Worm (Caenorhabditis elegans) whole organism, L2 larva: ENCODE measurements around the gene vps-53.

Experiments
- C34F6.9 ChIP-seq: fragments of 150-350 bp; optimal IDR thresholded peaks from 2 replicates; lab custom pipeline; 2014; ENCODE audit warnings: missing biosample characterization, missing genetic modification characterization
- F13H6.1 ChIP-seq: sonication (generic microtip); optimal IDR thresholded peaks from 2 replicates; lab custom pipeline; 2016; ENCODE audit warnings: missing genetic modification characterization, missing compliant biosample characterization
- R02D3.7 ChIP-seq: fragments of 150-350 bp; optimal IDR thresholded peaks from 2 replicates; lab custom pipeline; 2014; ENCODE audit warnings: missing biosample characterization, missing genetic modification characterization
- Y55F3AM.14 ChIP-seq: fragments of 200-800 bp; sonication (Bioruptor generic); optimal IDR thresholded peaks from 2 replicates; lab custom pipeline; 2018; ENCODE audit warnings: mild to moderate bottlenecking, missing genetic modification characterization, missing compliant biosample characterization
- ZK546.5 ChIP-seq: sonication (generic microtip); optimal IDR thresholded peaks from 2 replicates; lab custom pipeline; 2017; ENCODE audit warnings: missing biosample characterization, missing genetic modification characterization
- alr-1 ChIP-seq: fragments of 150-350 bp; optimal IDR thresholded peaks from 2 replicates; lab custom pipeline; 2014; ENCODE audit warnings: missing biosample characterization, missing genetic modification characterization
- aly-2 ChIP-seq: fragments of 150-350 bp; optimal IDR thresholded peaks from 2 replicates; lab custom pipeline; 2014; ENCODE audit warnings: missing biosample characterization, missing genetic modification characterization
- blmp-1 ChIP-seq: sonication (generic microtip); optimal IDR thresholded peaks from 2 replicates; lab custom pipeline; 2017; ENCODE audit warnings: missing genetic modification characterization, mild to moderate bottlenecking, missing compliant biosample characterization, antibody characterized with exemption, moderate library complexity; ENCODE audit not compliant: insufficient read depth
- ceh-16 ChIP-seq: fragments of 150-350 bp; optimal IDR thresholded peaks from 2 replicates; lab custom pipeline; 2014; ENCODE audit warnings: missing biosample characterization, missing genetic modification characterization
- crh-2 ChIP-seq: sonication (generic microtip); optimal IDR thresholded peaks from 2 replicates; lab custom pipeline; 2017; ENCODE audit warnings: missing biosample characterization, missing genetic modification characterization
- dmd-4 ChIP-seq: sonication (generic microtip); optimal IDR thresholded peaks from 2 replicates; lab custom pipeline; 2017; ENCODE audit warnings: missing biosample characterization, missing genetic modification characterization
- egl-27 ChIP-seq: sonication (generic microtip); optimal IDR thresholded peaks from 3 replicates; lab custom pipeline; 2017; ENCODE audit warnings: missing biosample characterization, missing genetic modification reagents, missing genetic modification characterization
- elt-1 ChIP-seq: fragments of 150-350 bp; optimal IDR thresholded peaks from 2 replicates; lab custom pipeline; 2014; ENCODE audit warnings: missing biosample characterization, missing genetic modification characterization
- elt-3 ChIP-seq: sonication (generic microtip); optimal IDR thresholded peaks from 2 replicates; lab custom pipeline; 2017; ENCODE audit warnings: missing biosample characterization, missing genetic modification characterization
- fos-1 ChIP-seq: fragments of 150-350 bp; optimal IDR thresholded peaks from 2 replicates; lab custom pipeline; 2014; ENCODE audit warnings: missing biosample characterization, missing genetic modification characterization
- lin-11 ChIP-seq: fragments of 150-350 bp; sonication (generic microtip); optimal IDR thresholded peaks from 2 replicates; lab custom pipeline; 2014; ENCODE audit warnings: missing biosample characterization, missing genetic modification characterization, inconsistent platforms, mixed read lengths
- lin-39 ChIP-seq: fragments of 150-350 bp; optimal IDR thresholded peaks from 2 replicates; lab custom pipeline; 2014; ENCODE audit warnings: missing biosample characterization, missing genetic modification reagents, missing genetic modification characterization
- lsy-2 ChIP-seq, 2 experiments: fragments of 150-350 bp in 1 of 2; sonication (generic microtip) in 1 of 2; optimal IDR thresholded peaks; 2 replicates each; lab custom pipeline; 2014 to 2017; ENCODE audit warnings: missing biosample characterization in 2 of 2, missing genetic modification characterization in 2 of 2
- mab-5 ChIP-seq: fragments of 150-350 bp; optimal IDR thresholded peaks from 2 replicates; lab custom pipeline; 2014; ENCODE audit warnings: missing biosample characterization, missing genetic modification characterization
- mbf-1 ChIP-seq: sonication (generic microtip); optimal IDR thresholded peaks from 2 replicates; lab custom pipeline; 2017; ENCODE audit warnings: missing biosample characterization, missing genetic modification characterization
- nhr-10 ChIP-seq: sonication (generic microtip); optimal IDR thresholded peaks from 2 replicates; lab custom pipeline; 2017; ENCODE audit warnings: missing biosample characterization, missing genetic modification characterization
- nhr-129 ChIP-seq: fragments of 150-350 bp; optimal IDR thresholded peaks from 2 replicates; lab custom pipeline; 2014; ENCODE audit warnings: missing biosample characterization, missing genetic modification characterization
- nhr-21 ChIP-seq: fragments of 150-350 bp; optimal IDR thresholded peaks from 2 replicates; lab custom pipeline; 2014; ENCODE audit warnings: missing biosample characterization, missing genetic modification characterization
- nhr-23 ChIP-seq: fragments of 150-350 bp; optimal IDR thresholded peaks from 2 replicates; lab custom pipeline; 2014; ENCODE audit warnings: missing biosample characterization, missing genetic modification reagents, missing genetic modification characterization
- nhr-237 ChIP-seq: fragments of 150-350 bp; optimal IDR thresholded peaks from 2 replicates; lab custom pipeline; 2014; ENCODE audit warnings: missing biosample characterization, missing genetic modification characterization
- nhr-25 ChIP-seq: fragments of 150-350 bp; sonication (generic microtip); optimal IDR thresholded peaks from 3 replicates; lab custom pipeline; 2014; ENCODE audit warnings: missing biosample characterization, missing genetic modification characterization
- nhr-6 ChIP-seq: fragments of 150-350 bp; optimal IDR thresholded peaks from 2 replicates; lab custom pipeline; 2014; ENCODE audit warnings: missing biosample characterization, missing genetic modification characterization
- peb-1 ChIP-seq: fragments of 150-350 bp; optimal IDR thresholded peaks from 2 replicates; lab custom pipeline; 2014; ENCODE audit warnings: missing biosample characterization, missing genetic modification characterization
- sem-4 ChIP-seq: fragments of 150-350 bp; optimal IDR thresholded peaks from 2 replicates; lab custom pipeline; 2014; ENCODE audit warnings: missing biosample characterization, missing genetic modification reagents, missing genetic modification characterization
- sma-3 ChIP-seq: sonication (generic microtip); optimal IDR thresholded peaks from 2 replicates; lab custom pipeline; 2016; ENCODE audit warnings: missing genetic modification reagents, missing genetic modification characterization, missing compliant biosample characterization
- sma-9 ChIP-seq, 2 experiments: fragments of 150-350 bp in 1 of 2; sonication (generic microtip) in 1 of 2; optimal IDR thresholded peaks; 2 replicates each; lab custom pipeline; 2014 to 2016; ENCODE audit warnings: missing genetic modification characterization in 2 of 2, mild to moderate bottlenecking in 1 of 2, missing biosample characterization in 1 of 2, missing compliant biosample characterization in 1 of 2, missing genetic modification reagents in 1 of 2, moderate library complexity in 1 of 2
- snpc-4 ChIP-seq: fragments of 150-350 bp; optimal IDR thresholded peaks from 2 replicates; lab custom pipeline; 2014; ENCODE audit warnings: missing biosample characterization, missing genetic modification characterization
- unc-39 ChIP-seq: fragments of 150-350 bp; optimal IDR thresholded peaks from 2 replicates; lab custom pipeline; 2014; ENCODE audit warnings: missing biosample characterization, missing genetic modification characterization
- unc-55 ChIP-seq: fragments of 150-350 bp; sonication (generic microtip); optimal IDR thresholded peaks from 3 replicates; lab custom pipeline; 2014; ENCODE audit warnings: missing biosample characterization, missing genetic modification reagents, missing genetic modification characterization
- unc-62 ChIP-seq: fragments of 150-350 bp; optimal IDR thresholded peaks from 2 replicates; lab custom pipeline; 2014; ENCODE audit warnings: missing biosample characterization, missing genetic modification reagents, missing genetic modification characterization
- zag-1 ChIP-seq: fragments of 150-350 bp; optimal IDR thresholded peaks from 2 replicates; lab custom pipeline; 2014; ENCODE audit warnings: missing biosample characterization, missing genetic modification characterization
- ztf-1 ChIP-seq: fragments of 200-800 bp; sonication (Bioruptor generic); conservative IDR thresholded peaks from 2 replicates; pipeline ENCODE4 v1.3.6; 2022; ENCODE audit warnings: missing genetic modification characterization, missing compliant biosample characterization
- ztf-11 ChIP-seq: sonication (generic microtip); optimal IDR thresholded peaks from 2 replicates; lab custom pipeline; 2017; ENCODE audit warnings: missing biosample characterization, missing genetic modification characterization

vps-53 gene

DNA sequence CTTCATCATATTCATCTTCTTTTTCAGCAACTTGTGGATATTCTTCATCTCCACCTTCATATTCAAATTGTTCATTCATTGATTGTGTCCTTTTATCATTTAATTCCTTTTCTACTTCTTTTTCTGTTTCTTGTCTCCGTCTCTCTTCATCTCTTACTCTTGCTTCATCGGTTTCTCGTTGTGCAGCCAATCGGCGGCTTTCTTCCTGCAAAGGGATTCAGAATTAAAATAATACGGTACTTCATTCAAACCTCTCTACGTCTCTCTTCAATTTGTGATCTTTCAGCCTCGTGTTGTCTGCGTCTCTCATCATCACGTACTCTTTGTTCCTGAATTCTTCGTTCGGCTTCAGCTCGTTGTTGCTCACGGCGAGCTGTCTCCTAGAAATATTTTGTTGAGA is 16.7 kb downstream of the vps-53 start:
- TF ChIP-seq crh-2 (tag; lab: Kevin White, UChicago) (no peak), lsy-2 (tag; optimal IDR thresholded peaks at IDR 0.05; lab: Kevin White, UChicago) (peak in 1 of 2 experiments; percentile 28)

- TF ChIP-seq C34F6.9 (tag; lab: Kevin White, UChicago) (no peak), egl-27 (no peak), nhr-129 (no peak), snpc-4 (no peak), fos-1 (no peak), aly-2 (tag; lab: Kevin White, UChicago) (no peak), nhr-23 (tag; lab: Kevin White, UChicago) (no peak), alr-1 (no peak), mbf-1 (no peak)
Observed at ce11 chrIII:9738954-9739353, 18.4 kb downstream of the vps-53 start, which contains the start of gene hlh-4. hlh-4 (minus strand) TSS chrIII:9739054.

- TF ChIP-seq nhr-129 (peak; percentile 42), nhr-21 (tag; lab: Kevin White, UChicago) (no peak)
Observed at ce11 chrIII:9735857-9736256, 21.5 kb downstream of the vps-53 start, which contains the start of gene dao-6. dao-6 (minus strand) TSS chrIII:9736201.

DNA sequence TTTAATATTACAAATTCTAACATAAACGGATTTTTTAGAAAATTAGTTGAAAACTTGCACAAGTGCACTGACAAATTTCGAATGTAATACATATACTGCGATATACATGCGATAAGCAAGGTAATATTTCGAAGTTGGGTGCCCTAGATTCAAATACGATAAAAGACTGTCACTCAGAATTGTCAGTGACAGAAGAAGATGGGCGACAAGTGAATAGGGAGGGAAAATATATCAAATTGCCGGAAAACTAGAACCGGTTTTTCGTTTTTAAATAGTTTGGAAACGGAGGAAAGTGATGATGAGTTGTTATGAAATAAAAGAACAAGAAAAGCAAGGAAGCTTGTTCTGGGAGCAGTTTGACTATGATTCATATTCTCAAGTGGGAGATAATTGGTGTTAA is 23.3 kb downstream of the vps-53 start:
- no peak for TF ChIP-seq unc-39 (tag; lab: Kevin White, UChicago)
- no peak for TF ChIP-seq mbf-1
- TF ChIP-seq Y55F3AM.14 (GFP tag; lab: Kevin White, UChicago): no peak
- no peak for TF ChIP-seq sem-4
- TF ChIP-seq unc-62 (GFP tag; lab: Kevin White, UChicago): no peak
- TF ChIP-seq ztf-11: no peak
- no peak for TF ChIP-seq C34F6.9 (tag; lab: Kevin White, UChicago)
- TF ChIP-seq sma-3: no peak
- TF ChIP-seq ZK546.5: no peak
- TF ChIP-seq ztf-1 (GFP tag; lab: Robert Waterston, UW): no peak

- TF ChIP-seq sma-3 (no peak), lin-39 (tag; lab: Kevin White, UChicago) (no peak), nhr-129 (peak; percentile 19), F13H6.1 (tag; lab: Kevin White, UChicago) (no peak), nhr-6 (no peak), nhr-10 (tag; lab: Kevin White, UChicago) (no peak), crh-2 (tag; lab: Kevin White, UChicago) (no peak)
Observed at ce11 chrIII:9733333-9733732, 24.0 kb downstream of the vps-53 start.

DNA sequence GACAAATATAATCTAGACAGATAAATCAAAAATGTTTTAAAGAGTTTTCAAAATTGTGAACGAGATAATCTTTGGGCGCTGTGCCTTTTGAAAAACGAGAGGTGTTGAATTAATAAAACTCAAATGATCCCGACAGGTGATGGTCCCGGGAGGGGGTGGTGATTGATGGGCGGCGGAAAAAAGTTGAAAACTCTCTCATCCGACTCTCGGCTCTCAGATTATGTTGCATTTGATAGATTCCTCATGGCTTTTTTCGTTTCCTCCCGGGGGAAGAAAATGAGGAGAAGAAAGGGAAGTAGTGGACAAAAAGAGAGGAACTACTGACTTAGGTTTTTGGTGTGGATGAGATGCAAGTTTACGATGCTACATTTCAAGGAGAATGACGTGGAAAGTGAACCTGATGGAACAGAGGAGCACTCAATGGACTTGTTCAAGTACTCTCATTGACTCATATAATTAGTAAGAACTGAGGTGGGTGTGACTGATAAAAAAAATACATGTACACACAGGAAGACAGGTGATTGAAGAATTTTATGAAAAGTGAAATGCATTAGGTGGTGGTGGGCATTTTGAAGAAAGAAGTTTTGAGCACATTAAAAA is 25.9 kb downstream of the vps-53 start:
- no peak for TF ChIP-seq alr-1
- TF ChIP-seq mab-5: peak; percentile 45
- no peak for TF ChIP-seq nhr-237
- TF ChIP-seq mbf-1: no peak
- TF ChIP-seq peb-1 (tag; lab: Kevin White, UChicago): no peak
- TF ChIP-seq ZK546.5: no peak
- no peak for TF ChIP-seq unc-39 (tag; lab: Kevin White, UChicago)
- TF ChIP-seq F13H6.1 (tag; lab: Kevin White, UChicago): no peak
- no peak for TF ChIP-seq sma-3
- TF ChIP-seq R02D3.7 (tag; lab: Kevin White, UChicago): no peak
- no peak for TF ChIP-seq sem-4
- no peak for TF ChIP-seq unc-62 (GFP tag; lab: Kevin White, UChicago)
- TF ChIP-seq dmd-4 (tag; lab: Kevin White, UChicago): no peak
- TF ChIP-seq nhr-23 (tag; lab: Kevin White, UChicago): no peak
- TF ChIP-seq Y55F3AM.14 (GFP tag; lab: Kevin White, UChicago): no peak
- TF ChIP-seq lin-11 (tag; lab: Kevin White, UChicago): no peak
- TF ChIP-seq sma-9 (GFP tag; optimal IDR thresholded peaks at IDR 0.05; lab: Kevin White, UChicago): no peak
- no peak for TF ChIP-seq sma-9 (tag; optimal IDR thresholded peaks at IDR 0.05; lab: Kevin White, UChicago)
- TF ChIP-seq egl-27: no peak
- TF ChIP-seq elt-1 (tag; lab: Kevin White, UChicago): no peak
- TF ChIP-seq nhr-25 (tag; lab: Kevin White, UChicago): no peak
- TF ChIP-seq blmp-1 (tag; lab: Kevin White, UChicago): no peak
- no peak for TF ChIP-seq nhr-6
- TF ChIP-seq ceh-16 (tag; lab: Kevin White, UChicago): no peak
- peak in 1 of 2 experiments; percentile 44 for TF ChIP-seq lsy-2 (tag; optimal IDR thresholded peaks at IDR 0.05; lab: Kevin White, UChicago)
- peak; percentile 8 for TF ChIP-seq C34F6.9 (tag; lab: Kevin White, UChicago)
- TF ChIP-seq elt-3 (tag; lab: Kevin White, UChicago): no peak
- TF ChIP-seq zag-1: peak; percentile 40
- no peak for TF ChIP-seq unc-55
